Worm (Caenorhabditis elegans): ENCODE data around the gene C05B5.11.

C05B5.11 gene

ce11 chrIII:9991324-9991723, 13.0 kb upstream of the C05B5.11 start:
- TF ChIP-seq him-1 (tag; optimal IDR thresholded peaks at IDR 0.05) (no peak), W03F9.2 (tag; optimal IDR thresholded peaks at IDR 0.05) (no peak), dao-5 (tag; optimal IDR thresholded peaks at IDR 0.05) (no peak)

DNA sequence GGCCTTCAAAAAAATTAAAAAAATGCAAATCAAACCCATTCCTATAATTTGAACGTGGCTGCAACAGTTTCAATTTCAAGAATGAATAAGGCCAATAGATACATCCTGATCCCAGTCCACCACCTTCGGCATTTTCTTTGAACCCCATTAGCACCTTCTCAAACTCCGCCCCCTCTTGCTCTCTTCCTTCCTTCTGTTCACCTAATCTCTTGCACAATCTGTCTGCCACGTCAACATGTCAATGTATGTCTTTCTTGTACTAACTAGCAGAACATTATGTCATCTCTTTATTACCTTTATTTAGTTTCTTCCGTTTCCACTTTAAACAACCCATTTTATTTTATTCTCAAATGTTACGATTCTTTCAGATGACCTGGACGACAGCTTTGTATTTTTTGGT, 10.8 kb upstream of the C05B5.11 start, which contains the start of gene C05B5.4:
TSS of gene C05B5.4 (plus strand) at position 351 of the 400 bp plus-strand sequence.
- TF ChIP-seq him-1 (tag; optimal IDR thresholded peaks at IDR 0.05): no peak
- TF ChIP-seq W03F9.2 (tag; optimal IDR thresholded peaks at IDR 0.05): no peak
- no peak for TF ChIP-seq dao-5 (tag; optimal IDR thresholded peaks at IDR 0.05)

- TF ChIP-seq W03F9.2 (tag; optimal IDR thresholded peaks at IDR 0.05) (no peak), dao-5 (tag; optimal IDR thresholded peaks at IDR 0.05) (no peak), him-1 (tag; optimal IDR thresholded peaks at IDR 0.05) (no peak)
These were observed 6.4 kb upstream of the C05B5.11 start, which contains the start of gene pqn-8 for ce11 chrIII:9997890-9998289. TSS of gene pqn-8 (minus strand) at chrIII:9997990.

DNA sequence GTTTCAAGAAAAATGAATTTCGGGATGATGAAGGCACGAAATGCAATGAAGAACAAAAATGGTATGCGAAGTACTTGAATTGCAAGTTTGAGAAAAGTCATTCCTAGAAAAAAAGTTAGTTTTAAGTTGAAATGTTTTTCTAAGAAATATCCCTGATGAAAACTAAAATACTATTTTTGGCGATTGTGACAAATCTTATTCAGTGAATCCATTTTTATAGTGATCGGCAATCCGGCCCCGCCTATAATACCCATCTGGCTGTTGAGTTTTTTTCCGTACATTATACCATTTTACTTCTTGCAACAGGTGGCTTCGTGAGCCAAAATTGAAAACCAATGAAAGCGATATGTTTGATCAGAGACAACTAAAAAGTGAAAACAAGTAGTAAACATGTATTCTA, 5.1 kb upstream of the C05B5.11 start, which contains the start of gene C05B5.17:
TSS of gene C05B5.17 (minus strand) at position 101 of the 400 bp plus-strand sequence.
- TF ChIP-seq W03F9.2 (tag; optimal IDR thresholded peaks at IDR 0.05) (no peak), him-1 (tag; optimal IDR thresholded peaks at IDR 0.05) (no peak), dao-5 (tag; optimal IDR thresholded peaks at IDR 0.05) (no peak)

DNA sequence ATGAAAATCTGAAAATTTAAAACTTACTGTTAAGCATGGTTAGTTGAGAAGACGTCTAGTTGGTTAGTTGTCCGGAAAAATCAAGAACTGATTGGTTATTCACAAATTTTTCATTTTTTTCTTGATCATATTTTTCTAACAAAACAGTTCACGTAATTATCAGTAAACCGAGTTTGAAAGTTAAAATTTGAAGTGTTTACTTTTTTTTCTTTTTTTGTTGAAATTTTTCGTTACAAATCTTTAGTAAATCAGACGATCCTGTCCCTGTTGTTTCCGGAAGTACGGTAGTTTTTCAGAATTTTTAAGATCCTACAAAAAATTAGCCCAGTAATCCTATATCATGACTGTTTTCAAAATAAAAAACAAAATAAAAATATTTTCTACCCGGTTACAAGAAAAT, 3.9 kb upstream of the C05B5.11 start, which contains the start of gene C05B5.2:
TSS of gene C05B5.2 (minus strand) at position 101 of the 400 bp plus-strand sequence.
- no peak for TF ChIP-seq W03F9.2 (tag; optimal IDR thresholded peaks at IDR 0.05)
- TF ChIP-seq dao-5 (tag; optimal IDR thresholded peaks at IDR 0.05): no peak
- no peak for TF ChIP-seq him-1 (tag; optimal IDR thresholded peaks at IDR 0.05)

- no peak for TF ChIP-seq him-1 (tag; optimal IDR thresholded peaks at IDR 0.05)
- TF ChIP-seq dao-5 (tag; optimal IDR thresholded peaks at IDR 0.05): no peak
- no peak for TF ChIP-seq W03F9.2 (tag; optimal IDR thresholded peaks at IDR 0.05)
These were observed 3.3 kb upstream of the C05B5.11 start, which contains the start of gene C05B5.5 for ce11 chrIII:10001060-10001459. TSS of gene C05B5.5 (plus strand) at chrIII:10001360.

DNA sequence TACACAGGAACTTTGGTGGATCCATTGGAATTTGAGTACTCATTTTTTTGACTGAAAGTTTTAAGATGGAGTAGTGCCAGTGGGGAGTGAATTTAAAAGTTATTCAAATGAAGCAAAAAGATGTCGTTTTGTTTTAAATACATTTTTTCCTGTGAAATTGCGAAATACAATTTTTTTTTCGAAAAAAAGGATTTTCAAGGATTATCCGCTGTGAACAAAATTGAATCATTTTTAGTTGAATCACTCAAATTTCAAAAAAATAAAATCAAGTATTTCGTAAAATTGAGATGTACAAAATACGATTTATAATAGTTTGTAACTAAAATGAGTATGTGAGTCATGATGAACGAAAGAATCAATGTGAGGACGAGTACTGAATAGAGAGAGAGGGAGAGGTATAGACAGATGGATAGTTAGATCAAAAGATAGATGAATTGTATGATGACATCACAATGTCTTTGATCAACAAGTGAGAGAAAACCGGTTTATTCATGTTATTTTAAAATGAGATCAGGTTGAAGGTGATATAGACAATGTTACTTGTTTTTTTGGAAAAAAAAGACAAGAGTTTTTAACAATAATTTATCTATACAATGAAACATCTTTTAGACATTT, 2.5 kb downstream of the C05B5.11 start, which contains the start of gene C05B5.8:
TSS of gene C05B5.8 (minus strand) at position 51 of the 615 bp plus-strand sequence.
- no peak for TF ChIP-seq him-1 (tag; optimal IDR thresholded peaks at IDR 0.05)
- no peak for TF ChIP-seq dao-5 (tag; optimal IDR thresholded peaks at IDR 0.05)
- TF ChIP-seq W03F9.2 (tag; optimal IDR thresholded peaks at IDR 0.05): no peak

DNA sequence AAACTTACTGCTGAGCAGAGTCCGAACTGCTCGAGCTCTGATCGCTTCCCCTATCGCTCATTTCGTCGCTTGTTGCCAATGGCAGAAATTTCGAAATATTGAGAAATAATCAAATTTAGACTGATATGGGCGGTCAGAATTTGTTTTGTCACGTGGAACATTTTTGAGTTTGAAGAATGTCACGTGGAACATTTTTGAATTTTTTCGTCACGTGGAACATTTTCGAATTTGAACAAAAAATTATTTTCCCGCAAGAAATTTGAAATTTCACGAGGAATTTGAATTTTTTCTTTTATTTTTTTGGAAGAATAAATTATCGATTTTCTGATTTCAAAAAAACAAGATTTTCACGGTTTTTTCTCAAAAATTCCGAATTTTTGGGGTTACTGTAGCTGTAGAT, 5.8 kb downstream of the C05B5.11 start, which contains the start of gene fbxa-155:
TSS of gene fbxa-155 (minus strand) at position 101 of the 400 bp plus-strand sequence.
- TF ChIP-seq dao-5 (tag; optimal IDR thresholded peaks at IDR 0.05) (no peak), him-1 (tag; optimal IDR thresholded peaks at IDR 0.05) (no peak)

- TF ChIP-seq him-1 (tag; optimal IDR thresholded peaks at IDR 0.05) (no peak), dao-5 (tag; optimal IDR thresholded peaks at IDR 0.05) (no peak), W03F9.2 (tag; optimal IDR thresholded peaks at IDR 0.05) (no peak)
These were observed 7.8 kb downstream of the C05B5.11 start, which contains the start of gene C05B5.16 for ce11 chrIII:10012136-10012535. TSS of gene C05B5.16 (plus strand) at chrIII:10012436.

ce11 chrIII:10016413-10017051, 12.2 kb downstream of the C05B5.11 start, which contains the start of gene rgs-1:
TSS of gene rgs-1 (minus strand) at chrIII:10016558.
- peak; percentile 68 for TF ChIP-seq him-1 (tag; optimal IDR thresholded peaks at IDR 0.05)
- TF ChIP-seq W03F9.2 (tag; optimal IDR thresholded peaks at IDR 0.05): peak; percentile 82
- no peak for TF ChIP-seq dao-5 (tag; optimal IDR thresholded peaks at IDR 0.05)

DNA sequence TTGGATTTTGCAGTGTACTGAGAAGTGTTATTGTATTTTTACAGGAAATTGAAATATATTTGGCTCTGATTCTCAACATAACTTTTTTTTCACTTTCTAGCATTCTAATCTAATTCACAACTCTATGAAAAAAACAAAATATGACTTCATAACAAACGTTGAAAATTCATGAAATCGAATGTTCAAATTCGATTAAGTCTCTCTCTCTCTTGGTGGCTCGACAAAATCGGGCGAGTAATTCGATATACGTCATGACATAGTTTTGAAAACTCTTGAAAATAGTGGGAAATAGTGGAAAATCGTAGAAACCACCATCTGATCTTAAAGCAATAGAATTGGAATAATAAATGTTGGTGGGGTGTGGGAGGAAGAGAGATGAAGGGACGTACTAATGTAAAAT, 13.7 kb downstream of the C05B5.11 start:
- TF ChIP-seq dao-5 (tag; optimal IDR thresholded peaks at IDR 0.05): no peak
- no peak for TF ChIP-seq W03F9.2 (tag; optimal IDR thresholded peaks at IDR 0.05)
- TF ChIP-seq him-1 (tag; optimal IDR thresholded peaks at IDR 0.05): no peak

ce11 chrIII:10023452-10023851, 19.1 kb downstream of the C05B5.11 start, which contains the start of gene ins-21:
TSS of gene ins-21 (plus strand) at chrIII:10023752.
- no peak for TF ChIP-seq dao-5 (tag; optimal IDR thresholded peaks at IDR 0.05)
- TF ChIP-seq him-1 (tag; optimal IDR thresholded peaks at IDR 0.05): no peak
- no peak for TF ChIP-seq W03F9.2 (tag; optimal IDR thresholded peaks at IDR 0.05)

ce11 chrIII:10025989-10026388, 21.7 kb downstream of the C05B5.11 start, which contains the start of gene ins-22:
TSS of gene ins-22 (plus strand) at chrIII:10026289.
- TF ChIP-seq him-1 (tag; optimal IDR thresholded peaks at IDR 0.05) (no peak), W03F9.2 (tag; optimal IDR thresholded peaks at IDR 0.05) (no peak), dao-5 (tag; optimal IDR thresholded peaks at IDR 0.05) (no peak)

DNA sequence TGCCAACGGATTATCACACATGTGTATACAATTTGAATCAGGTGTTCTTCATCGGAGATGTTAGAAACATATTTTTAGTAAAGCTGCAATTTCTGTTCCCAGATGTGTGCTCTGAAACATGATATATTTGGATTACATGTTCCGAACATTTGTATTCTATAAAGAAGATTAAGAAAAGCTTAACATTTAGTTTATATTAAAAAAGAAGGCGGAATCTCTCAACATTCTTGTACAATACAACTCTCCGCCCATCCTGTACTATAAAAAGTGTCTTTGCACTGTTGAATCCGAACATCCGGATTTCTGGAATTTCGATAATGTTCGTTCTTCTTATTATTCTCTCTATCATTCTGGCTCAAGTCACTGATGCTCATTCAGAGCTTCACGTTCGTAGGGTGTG, 23.6 kb downstream of the C05B5.11 start, which contains the start of gene ins-23:
TSS of gene ins-23 (plus strand) at position 301 of the 400 bp plus-strand sequence.
- TF ChIP-seq dao-5 (tag; optimal IDR thresholded peaks at IDR 0.05) (no peak), him-1 (tag; optimal IDR thresholded peaks at IDR 0.05) (no peak), W03F9.2 (tag; optimal IDR thresholded peaks at IDR 0.05) (no peak)
